Worm (Caenorhabditis elegans): Measurements from ENCODE around the gene F16B3.2.

DNA sequence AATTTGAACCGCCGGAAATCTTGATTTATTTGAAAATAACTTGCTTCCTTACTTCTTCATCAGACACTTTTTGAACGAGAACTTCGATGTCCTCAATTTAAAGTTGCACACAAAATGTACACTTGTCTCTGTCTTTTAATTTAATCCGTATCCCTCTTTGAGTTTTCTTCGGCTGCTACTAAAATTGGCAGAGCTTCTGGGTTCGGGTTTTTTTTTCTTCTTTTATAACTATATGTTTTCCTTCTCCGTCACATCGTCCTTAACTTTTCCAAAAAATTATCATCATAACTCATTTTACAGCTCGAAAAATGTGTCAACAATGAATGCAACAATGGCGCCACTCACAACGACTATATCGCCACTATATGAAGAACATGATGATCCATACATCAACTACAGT, 36.9 kb downstream of the F16B3.2 start, which contains the start of gene glb-33:
- TF ChIP-seq nhr-102 (tag; optimal IDR thresholded peaks at IDR 0.05) (no peak), sdz-12 (GFP tag; optimal IDR thresholded peaks at IDR 0.05) (no peak)
